Fruit fly (Drosophila melanogaster): Measurements from ENCODE around the gene Vha13.

Gene Vha13

DNA sequence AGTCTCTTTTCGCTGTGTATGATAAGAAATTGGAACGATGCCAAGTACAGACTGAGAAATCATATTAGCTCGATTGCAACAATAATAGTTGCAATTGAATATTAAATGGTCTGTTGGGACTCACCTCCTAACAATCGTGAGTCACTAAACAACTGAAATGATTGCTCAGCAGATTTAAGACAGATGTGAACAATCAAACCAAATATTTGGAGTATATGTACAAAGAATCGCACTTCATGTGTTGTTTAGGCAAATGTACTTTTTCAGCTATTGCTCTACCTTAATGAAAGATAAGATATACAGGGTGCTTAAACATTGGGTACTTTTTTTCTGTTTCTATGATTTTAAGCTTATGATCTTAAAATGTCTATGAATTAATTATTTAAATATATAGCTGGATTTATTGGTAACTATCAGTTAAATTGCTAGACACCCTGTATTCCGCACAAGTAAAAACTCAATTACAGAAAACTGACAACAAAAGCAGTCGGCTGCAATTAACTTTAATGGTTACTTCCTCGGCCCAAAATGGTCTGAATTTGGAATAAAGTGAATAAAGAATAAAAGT lies 2.6 kb downstream of the Vha13 start (continued):
- TF ChIP-seq CG12299 (tag; optimal IDR thresholded peaks at IDR 0.05), result peak; percentile 88
- TF ChIP-seq Abd-B (GFP tag; optimal IDR thresholded peaks at IDR 0.05), result no peak
- peak; percentile 80 for TF ChIP-seq dati (GFP tag; IDR thresholded peaks at IDR 0.05)
- no peak for TF ChIP-seq Dp (GFP tag; optimal IDR thresholded peaks at IDR 0.05)
- TF ChIP-seq CG18764 (GFP tag; optimal IDR thresholded peaks at IDR 0.05), result peak; percentile 56
- TF ChIP-seq Hr3 (GFP tag; optimal IDR thresholded peaks at IDR 0.05), result peak; percentile 68
- 0 out of 3 replicates have a peak, but pooled peaks have one; percentile 42 for TF ChIP-seq jigr1 (GFP tag; IDR thresholded peaks at IDR 0.05)
- TF ChIP-seq CG11456 (GFP tag; IDR thresholded peaks at IDR 0.05), result peak; percentile 89
- peak; percentile 44; the same call in 1 of the 3 replicates for TF ChIP-seq CG11560 (tag; IDR thresholded peaks at IDR 0.05)
- TF ChIP-seq ind (GFP tag; optimal IDR thresholded peaks at IDR 0.05), result peak; percentile 77
- TF ChIP-seq az2 (GFP tag; optimal IDR thresholded peaks at IDR 0.05), result peak; percentile 76
- peak; percentile 92 for TF ChIP-seq CG11695 (GFP tag; IDR thresholded peaks at IDR 0.05)
- peak; percentile 84 for TF ChIP-seq nerfin-1 (tag; optimal IDR thresholded peaks at IDR 0.05)
- TF ChIP-seq exex (tag; optimal IDR thresholded peaks at IDR 0.05), result peak; percentile 66
- peak; percentile 87 for TF ChIP-seq CG12219 (GFP tag; optimal IDR thresholded peaks at IDR 0.05)
- TF ChIP-seq CG1529 (GFP tag; optimal IDR thresholded peaks at IDR 0.05), result peak; percentile 82
- peak; percentile 76 for TF ChIP-seq NFAT (GFP tag; IDR thresholded peaks at IDR 0.05)
- TF ChIP-seq NC2β (GFP tag; optimal IDR thresholded peaks at IDR 0.05), result peak; percentile 14
- no peak for TF ChIP-seq aop (GFP tag; IDR thresholded peaks at IDR 0.05)
- no peak for TF ChIP-seq CG8290 (GFP tag; optimal IDR thresholded peaks at IDR 0.05)
- TF ChIP-seq CG8290 (tag; optimal IDR thresholded peaks at IDR 0.05), result peak; percentile 24 to 51
- peak; percentile 23 for TF ChIP-seq CG30020 (tag; optimal IDR thresholded peaks at IDR 0.05)
- no peak for TF ChIP-seq HLH4C (GFP tag; IDR thresholded peaks at IDR 0.05; ENCODE audit: partially characterized antibody)
- peak; percentile 76 for TF ChIP-seq Rx (GFP tag; IDR thresholded peaks at IDR 0.05)
- TF ChIP-seq lilli (GFP tag; optimal IDR thresholded peaks at IDR 0.05), result peak; percentile 75
- peak; percentile 29 for TF ChIP-seq tup (GFP tag; optimal IDR thresholded peaks at IDR 0.05)
- TF ChIP-seq CG3726 (GFP tag; IDR thresholded peaks at IDR 0.05), result peak; percentile 80; the same call in 1 of the 3 replicates
- TF ChIP-seq Taf1 (GFP tag; IDR thresholded peaks at IDR 0.05), result peak; percentile 83
- peak; percentile 81 for TF ChIP-seq onecut (GFP tag; IDR thresholded peaks at IDR 0.05)
- peak; percentile 16 for TF ChIP-seq cg (GFP tag; optimal IDR thresholded peaks at IDR 0.05)
- peak; percentile 87 for TF ChIP-seq ken (GFP tag; IDR thresholded peaks at IDR 0.05)
- TF ChIP-seq CG10209 (GFP tag; optimal IDR thresholded peaks at IDR 0.05), result peak; percentile 79
- no peak for TF ChIP-seq Sry-δ (GFP tag; optimal IDR thresholded peaks at IDR 0.05)
- TF ChIP-seq CG13624 (GFP tag; optimal IDR thresholded peaks at IDR 0.05), result peak; percentile 70
- no peak for TF ChIP-seq CG14965 (GFP tag; optimal IDR thresholded peaks at IDR 0.05; ENCODE audit: borderline replicate concordance)
- peak; percentile 58 for TF ChIP-seq CG10274 (GFP tag; optimal IDR thresholded peaks at IDR 0.05)
- peak; percentile 85 for TF ChIP-seq trem (tag; optimal IDR thresholded peaks at IDR 0.05)
- peak; percentile 92 for TF ChIP-seq CG32532 (GFP tag; IDR thresholded peaks at IDR 0.05)
- no peak for TF ChIP-seq da (GFP tag; optimal IDR thresholded peaks at IDR 0.05)
- TF ChIP-seq CG13296 (GFP tag; optimal IDR thresholded peaks at IDR 0.05), result peak; percentile 93
- TF ChIP-seq oc (tag; optimal IDR thresholded peaks at IDR 0.05), result peak; percentile 86
- TF ChIP-seq slou (GFP tag; optimal IDR thresholded peaks at IDR 0.05), result no peak
- peak; percentile 85 for TF ChIP-seq CG6854 (GFP tag; optimal IDR thresholded peaks at IDR 0.05)
- TF ChIP-seq kni (GFP tag; optimal IDR thresholded peaks at IDR 0.05), result no peak
- TF ChIP-seq pan (optimal IDR thresholded peaks at IDR 0.05), result no peak
- TF ChIP-seq pan (GFP tag; optimal IDR thresholded peaks at IDR 0.05 in 1 of 2, IDR thresholded peaks at IDR 0.05 in 1 of 2), result peak in 1 of 2 experiments; percentile 94
- peak; percentile 61 for TF ChIP-seq CG12155 (GFP tag; optimal IDR thresholded peaks at IDR 0.05)
- TF ChIP-seq otp (GFP tag; IDR thresholded peaks at IDR 0.05), result peak; percentile 85
- peak; percentile 89 for TF ChIP-seq CG7839 (tag; optimal IDR thresholded peaks at IDR 0.05)
- TF ChIP-seq wek (GFP tag; optimal IDR thresholded peaks at IDR 0.05), result peak; percentile 56
- TF ChIP-seq slbo (GFP tag; IDR thresholded peaks at IDR 0.05), result peak; percentile 84
